Worm (Caenorhabditis elegans) whole organism, L3 larva: ENCODE data around the gene cyp-13B1.

Experiments
- ZK546.5 ChIP-seq: sonication (generic microtip); optimal IDR thresholded peaks from 2 replicates; lab custom pipeline; 2017; ENCODE audit warnings: missing biosample characterization, missing genetic modification characterization
- aly-2 ChIP-seq: fragments of 150-350 bp; optimal IDR thresholded peaks from 2 replicates; lab custom pipeline; 2014; ENCODE audit warnings: missing biosample characterization, missing genetic modification characterization
- ceh-82 ChIP-seq: fragments of 150-350 bp; optimal IDR thresholded peaks from 2 replicates; lab custom pipeline; 2014; ENCODE audit warnings: missing biosample characterization, missing genetic modification characterization
- daf-12 ChIP-seq: fragments of 150-350 bp; optimal IDR thresholded peaks from 2 replicates; lab custom pipeline; 2014; ENCODE audit warnings: missing biosample characterization, missing genetic modification reagents, missing genetic modification characterization
- egl-27 ChIP-seq: sonication (generic microtip); optimal IDR thresholded peaks from 4 replicates; lab custom pipeline; 2017; ENCODE audit warnings: missing biosample characterization, missing genetic modification reagents, missing genetic modification characterization
- egl-5 ChIP-seq: fragments of 150-350 bp; optimal IDR thresholded peaks from 2 replicates; lab custom pipeline; 2017; ENCODE audit warnings: missing biosample characterization, missing genetic modification reagents, missing genetic modification characterization, inconsistent platforms
- elt-1 ChIP-seq: fragments of 150-350 bp; optimal IDR thresholded peaks from 2 replicates; lab custom pipeline; 2014; ENCODE audit warnings: missing biosample characterization, missing genetic modification characterization
- elt-2 ChIP-seq: sonication (generic microtip); optimal IDR thresholded peaks from 2 replicates; lab custom pipeline; 2016; ENCODE audit warnings: missing genetic modification reagents, mild to moderate bottlenecking, missing genetic modification characterization, missing compliant biosample characterization
- fkh-10 ChIP-seq: sonication (generic microtip); optimal IDR thresholded peaks from 2 replicates; lab custom pipeline; 2017; ENCODE audit warnings: missing biosample characterization, missing genetic modification reagents, missing genetic modification characterization
- hmg-11 ChIP-seq: sonication (generic microtip); optimal IDR thresholded peaks from 2 replicates; lab custom pipeline; 2016; ENCODE audit warnings: missing genetic modification characterization, missing compliant biosample characterization
- lin-15B ChIP-seq: fragments of 150-350 bp; optimal IDR thresholded peaks from 2 replicates; lab custom pipeline; 2014; ENCODE audit warnings: missing biosample characterization, missing genetic modification characterization
- lin-39 ChIP-seq: fragments of 150-350 bp; optimal IDR thresholded peaks from 2 replicates; lab custom pipeline; 2018; ENCODE audit warnings: missing biosample characterization, missing genetic modification reagents, missing genetic modification characterization
- lsy-12 ChIP-seq: sonication (generic microtip); optimal IDR thresholded peaks from 2 replicates; lab custom pipeline; 2016; ENCODE audit warnings: mild to moderate bottlenecking, missing genetic modification characterization, missing compliant biosample characterization
- mdl-1 ChIP-seq: fragments of 150-350 bp; optimal IDR thresholded peaks from 2 replicates; lab custom pipeline; 2014; ENCODE audit warnings: missing biosample characterization, missing genetic modification characterization
- mml-1 ChIP-seq: fragments of 150-350 bp; sonication (generic microtip); optimal IDR thresholded peaks from 3 replicates; lab custom pipeline; 2014; ENCODE audit warnings: missing biosample characterization, missing genetic modification characterization
- nfya-1 ChIP-seq: sonication (generic microtip); optimal IDR thresholded peaks from 2 replicates; lab custom pipeline; 2017; ENCODE audit warnings: missing genetic modification characterization, mild to moderate bottlenecking, missing compliant biosample characterization, antibody characterized with exemption, moderate library complexity; ENCODE audit not compliant: insufficient read depth
- nhr-11 ChIP-seq: fragments of 150-350 bp; optimal IDR thresholded peaks from 2 replicates; lab custom pipeline; 2014; ENCODE audit warnings: missing biosample characterization, missing genetic modification characterization
- nhr-12 ChIP-seq: fragments of 150-350 bp; optimal IDR thresholded peaks from 2 replicates; lab custom pipeline; 2014; ENCODE audit warnings: missing biosample characterization, missing genetic modification characterization
- nhr-23 ChIP-seq: fragments of 150-350 bp; optimal IDR thresholded peaks from 2 replicates; lab custom pipeline; 2014; ENCODE audit warnings: missing biosample characterization, missing genetic modification reagents, missing genetic modification characterization
- nhr-237 ChIP-seq: fragments of 150-350 bp; optimal IDR thresholded peaks from 2 replicates; lab custom pipeline; 2014; ENCODE audit warnings: missing biosample characterization, missing genetic modification characterization
- nhr-25 ChIP-seq: sonication (generic microtip); optimal IDR thresholded peaks from 2 replicates; lab custom pipeline; 2017; ENCODE audit warnings: missing biosample characterization, missing genetic modification characterization
- nhr-43 ChIP-seq: sonication (generic microtip); optimal IDR thresholded peaks from 2 replicates; lab custom pipeline; 2016; ENCODE audit warnings: mild to moderate bottlenecking, missing genetic modification characterization, missing compliant biosample characterization; ENCODE audit not compliant: poor library complexity, severe bottlenecking
- nhr-76 ChIP-seq: fragments of 150-350 bp; sonication (generic microtip); optimal IDR thresholded peaks from 5 replicates; lab custom pipeline; 2014; ENCODE audit warnings: missing biosample characterization, missing genetic modification characterization
- nhr-77 ChIP-seq: fragments of 150-350 bp; optimal IDR thresholded peaks from 2 replicates; lab custom pipeline; 2014; ENCODE audit warnings: missing biosample characterization, missing genetic modification characterization
- pha-4 ChIP-seq: fragments of 150-350 bp; optimal IDR thresholded peaks from 2 replicates; lab custom pipeline; 2014; ENCODE audit warnings: missing biosample characterization, missing genetic modification reagents, missing genetic modification characterization
- pqm-1 ChIP-seq: fragments of 150-350 bp; optimal IDR thresholded peaks from 2 replicates; lab custom pipeline; 2017; ENCODE audit warnings: missing biosample characterization, missing genetic modification characterization, inconsistent platforms
- sea-2 ChIP-seq: fragments of 150-350 bp; sonication (generic microtip); optimal IDR thresholded peaks from 4 replicates; lab custom pipeline; 2014; ENCODE audit warnings: missing biosample characterization, missing genetic modification reagents, missing genetic modification characterization
- skn-1 ChIP-seq: fragments of 150-350 bp; optimal IDR thresholded peaks from 2 replicates; lab custom pipeline; 2014; ENCODE audit warnings: missing biosample characterization, missing genetic modification characterization
- snpc-4 ChIP-seq: fragments of 150-350 bp; optimal IDR thresholded peaks from 2 replicates; lab custom pipeline; 2014; ENCODE audit warnings: missing biosample characterization, missing genetic modification characterization
- tbx-2 ChIP-seq: sonication (generic microtip); optimal IDR thresholded peaks from 2 replicates; lab custom pipeline; 2016; ENCODE audit warnings: mild to moderate bottlenecking, missing genetic modification characterization, missing compliant biosample characterization
- zag-1 ChIP-seq: fragments of 150-350 bp; optimal IDR thresholded peaks from 2 replicates; lab custom pipeline; 2014; ENCODE audit warnings: missing biosample characterization, missing genetic modification characterization
- ztf-11 ChIP-seq: fragments of 150-350 bp; optimal IDR thresholded peaks from 2 replicates; lab custom pipeline; 2014; ENCODE audit warnings: missing biosample characterization, missing genetic modification characterization
- ztf-4 ChIP-seq: fragments of 150-350 bp; optimal IDR thresholded peaks from 2 replicates; lab custom pipeline; 2014; ENCODE audit warnings: missing biosample characterization, missing genetic modification characterization

cyp-13B1 gene

DNA sequence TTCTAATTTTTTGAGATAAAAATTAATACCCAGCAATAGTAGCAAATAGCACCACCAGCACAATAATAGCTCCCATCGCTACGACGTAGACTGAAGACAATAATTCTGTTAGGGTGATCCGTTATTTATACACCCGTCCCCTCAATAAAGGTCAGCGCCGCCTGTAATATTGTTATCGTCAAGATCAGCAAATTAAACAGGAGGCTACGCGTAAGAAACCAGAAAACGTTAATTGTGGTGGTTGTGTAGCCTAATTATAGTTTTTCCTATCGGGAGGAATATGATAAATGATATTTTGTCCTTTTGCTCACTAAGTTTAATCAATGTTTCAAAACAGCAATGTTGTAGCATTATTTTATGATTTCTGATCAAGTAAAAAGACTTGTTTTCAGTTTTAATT is at the start of gene cyp-13B1, which contains the start of gene C29F7.1:
Gene cyp-13B1, minus strand, starts transcription at position 101 of the 400 bp plus-strand sequence.
Gene C29F7.1, plus strand, starts transcription at position 394 of the 400 bp plus-strand sequence.
- TF ChIP-seq nhr-12 (tag; lab: Kevin White, UChicago) (no peak), pqm-1 (tag; lab: Kevin White, UChicago) (peak; percentile 50), elt-2 (peak; percentile 47), ztf-4 (no peak)

DNA sequence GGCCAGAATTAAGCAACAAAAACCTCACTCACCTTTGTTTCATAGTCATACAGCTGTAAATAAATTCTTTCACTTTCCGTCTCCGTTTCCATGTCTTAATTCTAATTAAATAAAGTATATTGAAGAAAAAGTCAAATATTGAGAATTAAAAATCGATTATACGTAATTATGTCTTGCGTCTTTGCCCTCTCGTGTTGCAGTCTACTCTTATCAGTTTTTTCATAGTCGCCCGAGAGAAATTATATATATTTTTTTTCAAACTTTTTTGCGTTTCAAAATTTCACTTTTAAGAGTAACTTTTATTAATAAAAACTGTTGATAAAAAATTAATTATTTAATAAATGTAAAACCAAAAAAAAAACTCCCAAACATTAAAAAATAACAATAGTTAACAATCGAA is 47.0 kb upstream of the cyp-13B1 start, which contains the start of gene flr-1:
Gene flr-1, minus strand, starts transcription at position 101 of the 400 bp plus-strand sequence.
- no peak for TF ChIP-seq pqm-1 (tag; lab: Kevin White, UChicago)
- TF ChIP-seq nhr-43 (tag; lab: Kevin White, UChicago), result no peak
- no peak for TF ChIP-seq lin-39 (tag; lab: Kevin White, UChicago)
- no peak for TF ChIP-seq lin-15B (tag; lab: Kevin White, UChicago)
- no peak for TF ChIP-seq nfya-1 (tag; lab: Kevin White, UChicago)
- no peak for TF ChIP-seq nhr-11
- TF ChIP-seq pha-4, result no peak
- TF ChIP-seq nhr-237 (tag; lab: Kevin White, UChicago), result no peak
- TF ChIP-seq nhr-76 (tag; lab: Kevin White, UChicago), result no peak
- TF ChIP-seq hmg-11 (tag; lab: Kevin White, UChicago), result no peak
- TF ChIP-seq mdl-1 (tag; lab: Kevin White, UChicago), result no peak
- no peak for TF ChIP-seq skn-1 (tag; lab: Kevin White, UChicago)

DNA sequence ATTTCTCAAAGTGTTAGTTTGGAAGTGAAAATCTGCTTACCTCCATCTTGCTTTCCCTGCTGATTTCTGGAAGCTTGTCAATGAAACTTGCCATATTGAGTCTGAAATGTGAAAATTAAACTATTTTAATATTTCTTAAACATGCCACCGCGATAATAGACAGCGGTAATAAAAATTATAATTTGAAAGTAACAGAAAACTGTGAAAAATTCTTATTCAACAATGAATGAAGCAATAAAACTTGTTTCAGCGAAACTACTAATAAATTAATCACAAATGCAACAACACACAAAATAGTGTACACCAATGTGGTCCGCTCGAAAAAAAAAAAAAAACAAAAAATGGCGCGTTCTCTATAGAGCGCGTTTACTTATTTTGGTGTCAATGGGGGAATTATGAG is 42.1 kb upstream of the cyp-13B1 start, which contains the start of gene F02D10.6:
Gene F02D10.6, minus strand, starts transcription at position 101 of the 400 bp plus-strand sequence.
- TF ChIP-seq nhr-43 (tag; lab: Kevin White, UChicago) (no peak), nhr-77 (tag; lab: Kevin White, UChicago) (no peak), ZK546.5 (tag; lab: Kevin White, UChicago) (no peak), daf-12 (tag; lab: Kevin White, UChicago) (no peak), ztf-11 (no peak), egl-5 (no peak), nhr-11 (no peak), aly-2 (tag; lab: Kevin White, UChicago) (no peak), elt-1 (tag; lab: Kevin White, UChicago) (no peak), nhr-23 (no peak), zag-1 (tag; lab: Kevin White, UChicago) (no peak), snpc-4 (tag; lab: Kevin White, UChicago) (no peak), egl-27 (no peak), lsy-12 (tag; lab: Kevin White, UChicago) (no peak), lin-15B (tag; lab: Kevin White, UChicago) (no peak), mml-1 (tag; lab: Kevin White, UChicago) (no peak), fkh-10 (GFP tag; lab: Kevin White, UChicago) (no peak)

DNA sequence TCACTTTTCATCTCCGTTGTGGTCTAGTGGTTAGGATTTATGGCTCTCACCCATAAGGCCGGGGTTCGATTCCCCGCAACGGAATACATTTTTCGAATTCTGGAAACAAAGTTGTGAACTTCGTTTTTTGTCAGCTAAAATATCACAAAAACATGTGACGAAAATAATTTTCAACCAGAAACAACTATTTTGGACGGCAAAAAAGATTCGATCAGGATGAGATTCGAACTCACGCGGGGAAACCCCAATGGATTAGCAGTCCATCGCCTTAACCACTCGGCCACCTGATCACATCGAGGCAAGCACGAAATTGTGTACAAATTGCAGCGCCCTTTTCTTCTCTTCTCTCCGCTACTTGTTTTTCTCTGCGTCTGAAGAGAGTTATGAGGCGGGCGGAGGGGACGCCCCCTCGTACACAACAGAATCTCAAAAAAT is 39.2 kb upstream of the cyp-13B1 start:
- TF ChIP-seq nfya-1 (tag; lab: Kevin White, UChicago) (peak; percentile 67), lin-39 (tag; lab: Kevin White, UChicago) (peak; percentile 11), tbx-2 (tag; lab: Kevin White, UChicago) (peak; percentile 68), skn-1 (tag; lab: Kevin White, UChicago) (peak; percentile 71), elt-2 (peak; percentile 62), nhr-25 (tag; lab: Kevin White, UChicago) (peak; percentile 11), lsy-12 (tag; lab: Kevin White, UChicago) (peak; percentile 84), nhr-43 (tag; lab: Kevin White, UChicago) (peak; percentile 25), egl-5 (peak; percentile 39), lin-15B (tag; lab: Kevin White, UChicago) (peak; percentile 2), ceh-82 (tag; lab: Kevin White, UChicago) (peak; percentile 18), pha-4 (peak; percentile 17), hmg-11 (tag; lab: Kevin White, UChicago) (peak; percentile 88), nhr-23 (peak; percentile 52)

DNA sequence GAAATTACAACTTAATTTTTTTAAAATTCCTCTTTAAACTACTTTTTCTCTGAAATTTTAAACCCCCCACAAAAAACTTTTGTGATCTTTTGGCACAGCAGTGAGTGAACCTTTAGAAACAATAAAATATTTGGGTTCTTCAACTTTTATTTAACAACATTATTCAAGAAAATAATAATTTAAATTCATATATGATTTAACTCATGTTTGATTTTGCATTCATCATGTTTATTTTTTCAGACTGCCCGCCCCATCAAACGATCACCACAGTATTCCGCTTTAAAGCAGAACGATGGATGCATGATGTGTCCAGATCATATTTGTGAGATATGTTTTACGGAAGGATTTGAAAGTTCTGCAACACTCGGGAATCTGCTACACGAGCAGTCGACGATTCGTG is 37.0 kb upstream of the cyp-13B1 start, which contains the start of gene set-8:
Gene set-8, plus strand, starts transcription at position 301 of the 400 bp plus-strand sequence.
- no peak for TF ChIP-seq daf-12 (tag; lab: Kevin White, UChicago)
- no peak for TF ChIP-seq sea-2
- no peak for TF ChIP-seq ztf-4
- no peak for TF ChIP-seq lin-15B (tag; lab: Kevin White, UChicago)
- no peak for TF ChIP-seq snpc-4 (tag; lab: Kevin White, UChicago)
